Fruit fly (Drosophila melanogaster) whole organism, embryonic: Measurements from ENCODE around the gene CG13313.

ENCODE experiments used
- Blimp-1 ChIP-seq: fragments of 200-800 bp; sonication (Bioruptor generic); optimal IDR thresholded peaks from 3 replicates; lab custom pipeline; 2018; ENCODE audit warnings: missing biosample characterization, missing genetic modification characterization, mild to moderate bottlenecking, moderate library complexity, missing genetic modification reagents
- CG10543 ChIP-seq: fragments of 200-800 bp; sonication (Bioruptor generic); optimal IDR thresholded peaks from 3 replicates; lab custom pipeline; 2017; ENCODE audit warnings: missing biosample characterization, mild to moderate bottlenecking, missing genetic modification characterization, moderate library complexity
- CG11560 ChIP-seq: fragments of 200-800 bp; sonication (Bioruptor generic); IDR thresholded peaks from 3 replicates; pipeline ENCODE4 v1.3.6; 2022; ENCODE audit warnings: missing biosample characterization, missing genetic modification characterization
- CG13296 ChIP-seq: fragments of 200-800 bp; sonication (Bioruptor generic); optimal IDR thresholded peaks from 3 replicates; lab custom pipeline; 2018; ENCODE audit warnings: missing biosample characterization, mild to moderate bottlenecking, missing genetic modification characterization
- CG14710 ChIP-seq: fragments of 200-800 bp; sonication (Bioruptor generic); optimal IDR thresholded peaks from 3 replicates; lab custom pipeline; 2019; ENCODE audit warnings: missing biosample characterization, mild to moderate bottlenecking, missing genetic modification characterization, moderate library complexity
- CG2116 ChIP-seq: fragments of 200-800 bp; sonication (Bioruptor generic); optimal IDR thresholded peaks from 3 replicates; lab custom pipeline; 2018; ENCODE audit warnings: missing biosample characterization, mild to moderate bottlenecking, missing genetic modification characterization
- CG6791 ChIP-seq: fragments of 200-800 bp; sonication (Bioruptor generic); IDR thresholded peaks from 3 replicates; pipeline ENCODE4 v1.3.6; 2022; ENCODE audit warnings: missing biosample characterization, missing genetic modification characterization; ENCODE audit not compliant: partially characterized antibody
- CG6854 ChIP-seq: fragments of 200-800 bp; sonication (Bioruptor generic); optimal IDR thresholded peaks from 3 replicates; lab custom pipeline; 2017; ENCODE audit warnings: missing biosample characterization, mild to moderate bottlenecking, missing genetic modification characterization
- CG7963 ChIP-seq: fragments of 200-800 bp; sonication (Bioruptor generic); IDR thresholded peaks from 3 replicates; pipeline ENCODE4 v1.3.6; 2022; ENCODE audit warnings: missing biosample characterization, missing genetic modification characterization; ENCODE audit not compliant: partially characterized antibody
- CG8089 ChIP-seq: fragments of 200-800 bp; sonication (Bioruptor generic); optimal IDR thresholded peaks from 3 replicates; lab custom pipeline; 2016; ENCODE audit warnings: missing biosample characterization, missing genetic modification characterization
- CG8478 ChIP-seq: fragments of >200 bp; optimal IDR thresholded peaks from 2 replicates; lab custom pipeline; 2018
- CG9727 ChIP-seq: fragments of 200-800 bp; sonication (Bioruptor generic); optimal IDR thresholded peaks from 3 replicates; lab custom pipeline; 2017; ENCODE audit warnings: missing biosample characterization, mild to moderate bottlenecking, missing genetic modification characterization
- CG9797 ChIP-seq: fragments of 200-800 bp; sonication (Bioruptor generic); optimal IDR thresholded peaks from 3 replicates; lab custom pipeline; 2018; ENCODE audit warnings: missing biosample characterization, mild to moderate bottlenecking, missing genetic modification characterization
- Dbx ChIP-seq: fragments of 200-800 bp; sonication (Bioruptor generic); IDR thresholded peaks from 3 replicates; pipeline ENCODE4 v1.3.6; 2022; ENCODE audit warnings: missing biosample characterization, missing genetic modification characterization
- Deaf1 ChIP-seq: fragments of 200-800 bp; optimal IDR thresholded peaks from 3 replicates; lab custom pipeline; 2019; ENCODE audit warnings: missing biosample characterization, mild to moderate bottlenecking, missing genetic modification characterization, moderate library complexity
- Dek ChIP-seq: fragments of 200-800 bp; sonication (Bioruptor generic); optimal IDR thresholded peaks from 3 replicates; lab custom pipeline; 2019; ENCODE audit warnings: missing biosample characterization, mild to moderate bottlenecking, missing genetic modification characterization, moderate library complexity
- Dp ChIP-seq: fragments of 200-800 bp; sonication (Bioruptor generic); optimal IDR thresholded peaks from 2 replicates; lab custom pipeline; 2018; ENCODE audit warnings: missing biosample characterization, mild to moderate bottlenecking, missing genetic modification characterization, moderate library complexity
- E2f1 ChIP-seq: fragments of 200-800 bp; sonication (Bioruptor generic); IDR thresholded peaks from 2 replicates; pipeline ENCODE4 v1.3.6; 2022; ENCODE audit warnings: missing biosample characterization, missing genetic modification characterization
- Eip74EF ChIP-seq, 2 experiments: fragments of 200-800 bp in 1 of 2; fragments of >200 bp in 1 of 2; sonication (Bioruptor generic) in 1 of 2; optimal IDR thresholded peaks; 2 replicates each; lab custom pipeline; 2017 to 2019; ENCODE audit warnings: missing biosample characterization in 2 of 2, missing genetic modification characterization in 2 of 2, mild to moderate bottlenecking in 1 of 2, moderate library complexity in 1 of 2
- HmgD ChIP-seq: fragments of 200-800 bp; sonication (Bioruptor generic); optimal IDR thresholded peaks from 3 replicates; lab custom pipeline; 2016; ENCODE audit warnings: missing biosample characterization, missing genetic modification characterization
- Hr39 ChIP-seq: fragments of >200 bp; optimal IDR thresholded peaks from 2 replicates; lab custom pipeline; 2017
- Lhr ChIP-seq: fragments of 200-800 bp; sonication (Bioruptor generic); optimal IDR thresholded peaks from 3 replicates; lab custom pipeline; 2017; ENCODE audit warnings: mild to moderate bottlenecking, missing biosample characterization, missing genetic modification reagents, missing genetic modification characterization
- Lim3 ChIP-seq: fragments of 200-800 bp; sonication (Bioruptor generic); IDR thresholded peaks from 2 replicates; pipeline ENCODE4 v1.3.6; 2022; ENCODE audit warnings: missing biosample characterization, missing genetic modification characterization
- MESR4 ChIP-seq: fragments of 200-800 bp; sonication (Bioruptor generic); optimal IDR thresholded peaks from 2 replicates; lab custom pipeline; 2018; ENCODE audit warnings: missing biosample characterization, mild to moderate bottlenecking, missing genetic modification characterization, moderate library complexity
- NFAT ChIP-seq: fragments of 200-800 bp; sonication (Bioruptor generic); IDR thresholded peaks from 2 replicates; pipeline ENCODE4 v1.3.6; 2022; ENCODE audit warnings: missing biosample characterization, missing genetic modification characterization
- Nf-YC ChIP-seq: fragments of 200-800 bp; optimal IDR thresholded peaks from 3 replicates; lab custom pipeline; 2019; ENCODE audit warnings: missing biosample characterization, mild to moderate bottlenecking, missing genetic modification characterization, moderate library complexity
- NfI ChIP-seq: fragments of 200-800 bp; sonication (Bioruptor generic); optimal IDR thresholded peaks from 3 replicates; lab custom pipeline; 2018; ENCODE audit warnings: missing biosample characterization, mild to moderate bottlenecking, missing genetic modification characterization, moderate library complexity
- YL-1 ChIP-seq: fragments of 200-800 bp; sonication (Bioruptor generic); optimal IDR thresholded peaks from 3 replicates; lab custom pipeline; 2017; ENCODE audit warnings: missing biosample characterization, mild to moderate bottlenecking, missing genetic modification characterization
- ab ChIP-seq: fragments of 200-800 bp; sonication (Bioruptor generic); optimal IDR thresholded peaks from 2 replicates; lab custom pipeline; 2016; ENCODE audit warnings: missing biosample characterization, missing genetic modification characterization
- abd-A ChIP-seq: fragments of 200-800 bp; sonication (Bioruptor generic); optimal IDR thresholded peaks from 3 replicates; lab custom pipeline; 2019; ENCODE audit warnings: missing biosample characterization, mild to moderate bottlenecking, missing genetic modification characterization, moderate library complexity
- ara ChIP-seq: fragments of 200-800 bp; sonication (Bioruptor generic); IDR thresholded peaks from 2 replicates; pipeline ENCODE4 v1.3.6; 2022; ENCODE audit warnings: missing biosample characterization, missing genetic modification characterization
- bab2 ChIP-seq: fragments of 200-800 bp; sonication (Bioruptor generic); optimal IDR thresholded peaks from 2 replicates; lab custom pipeline; 2016; ENCODE audit warnings: missing biosample characterization, missing genetic modification characterization
- fd3F ChIP-seq: fragments of 200-800 bp; sonication (Bioruptor generic); optimal IDR thresholded peaks from 2 replicates; lab custom pipeline; 2018; ENCODE audit warnings: missing biosample characterization, mild to moderate bottlenecking, missing genetic modification characterization, moderate library complexity
- fru ChIP-seq: fragments of >200 bp; optimal IDR thresholded peaks from 2 replicates; lab custom pipeline; 2017
- ftz-f1 ChIP-seq: fragments of 200-800 bp; sonication (Bioruptor generic); optimal IDR thresholded peaks from 2 replicates; lab custom pipeline; 2016; ENCODE audit warnings: missing biosample characterization, missing genetic modification characterization
- gsb ChIP-seq: fragments of 200-800 bp; sonication (Bioruptor generic); IDR thresholded peaks from 2 replicates; pipeline ENCODE4 v1.3.6; 2022; ENCODE audit warnings: missing biosample characterization, missing genetic modification characterization
- gsb-n ChIP-seq: fragments of 200-800 bp; sonication (Bioruptor generic); optimal IDR thresholded peaks from 3 replicates; lab custom pipeline; 2018; ENCODE audit warnings: missing biosample characterization, mild to moderate bottlenecking, missing genetic modification characterization
- kah ChIP-seq: fragments of 200-800 bp; sonication (Bioruptor generic); optimal IDR thresholded peaks from 2 replicates; lab custom pipeline; 2018; ENCODE audit warnings: missing biosample characterization, mild to moderate bottlenecking, missing genetic modification characterization
- lilli ChIP-seq: fragments of 200-800 bp; sonication (Bioruptor generic); optimal IDR thresholded peaks from 3 replicates; lab custom pipeline; 2016; ENCODE audit warnings: missing biosample characterization, missing genetic modification characterization
- lola ChIP-seq, 3 experiments: fragments of >200 bp in 2 of 3; fragments of 200-800 bp in 1 of 3; sonication (Bioruptor generic) in 1 of 3; optimal IDR thresholded peaks; 2 replicates each; lab custom pipeline; 2017 to 2019; ENCODE audit warnings: missing biosample characterization in 3 of 3, missing genetic modification characterization in 3 of 3, mild to moderate bottlenecking in 1 of 3, moderate library complexity in 1 of 3
- onecut ChIP-seq: fragments of 200-800 bp; sonication (Bioruptor generic); IDR thresholded peaks from 2 replicates; pipeline ENCODE4 v1.3.6; 2022; ENCODE audit warnings: missing biosample characterization, missing genetic modification characterization
- pum ChIP-seq: fragments of 200-800 bp; sonication (Bioruptor generic); optimal IDR thresholded peaks from 2 replicates; lab custom pipeline; 2016; ENCODE audit warnings: missing biosample characterization, missing genetic modification characterization
- salm ChIP-seq: fragments of 200-800 bp; sonication (Bioruptor generic); optimal IDR thresholded peaks from 2 replicates; lab custom pipeline; 2018; ENCODE audit warnings: missing biosample characterization, mild to moderate bottlenecking, missing genetic modification characterization
- sisA ChIP-seq: fragments of 200-800 bp; sonication (Bioruptor generic); IDR thresholded peaks from 2 replicates; pipeline ENCODE4 v1.3.6; 2022; ENCODE audit warnings: missing biosample characterization, missing genetic modification characterization
- sna ChIP-seq: fragments of 200-800 bp; sonication (Bioruptor generic); IDR thresholded peaks from 2 replicates; pipeline ENCODE4 v1.3.6; 2022; ENCODE audit warnings: missing biosample characterization, missing genetic modification characterization; ENCODE audit not compliant: partially characterized antibody
- sob ChIP-seq: fragments of 200-800 bp; sonication (Bioruptor generic); IDR thresholded peaks from 2 replicates; pipeline ENCODE4 v1.3.6; 2022; ENCODE audit warnings: missing biosample characterization, missing genetic modification characterization
- sqz ChIP-seq: fragments of 200-800 bp; sonication (Bioruptor generic); optimal IDR thresholded peaks from 3 replicates; lab custom pipeline; 2018; ENCODE audit warnings: missing biosample characterization, mild to moderate bottlenecking, missing genetic modification characterization
- trem ChIP-seq: fragments of 200-800 bp; optimal IDR thresholded peaks from 3 replicates; lab custom pipeline; 2019; ENCODE audit warnings: missing biosample characterization, mild to moderate bottlenecking, missing genetic modification characterization, moderate library complexity
- twi ChIP-seq: fragments of 200-800 bp; optimal IDR thresholded peaks from 2 replicates; lab custom pipeline; 2019; ENCODE audit warnings: missing biosample characterization, mild to moderate bottlenecking, missing genetic modification characterization, moderate library complexity
- unc-4 ChIP-seq: fragments of 200-800 bp; sonication (Bioruptor generic); IDR thresholded peaks from 2 replicates; pipeline ENCODE4 v1.3.6; 2022; ENCODE audit warnings: missing biosample characterization, missing genetic modification characterization; ENCODE audit not compliant: partially characterized antibody

The CG13313 gene

dm6 chr3L:8997686-8998239, 39.1 kb downstream of the CG13313 start, which contains the start of the genes smg and CG5087 (continued):
- TF ChIP-seq Blimp-1 (GFP tag; lab: Kevin White, UChicago) (no peak), twi (tag; lab: Kevin White, UChicago) (no peak), onecut (GFP tag; lab: Robert Waterston, UW) (peak; percentile 63), ara (no peak), CG2116 (GFP tag; lab: Kevin White, UChicago) (peak; percentile 97), pum (peak; percentile 2), Hr39 (lab: Kevin White, UChicago) (no peak), kah (no peak), fd3F (GFP tag; lab: Kevin White, UChicago) (no peak), CG14710 (peak; percentile 83), HmgD (GFP tag; lab: Kevin White, UChicago) (peak; percentile 88), CG10543 (peak; percentile 48), ab (GFP tag; lab: Kevin White, UChicago) (no peak), Lim3 (GFP tag; lab: Robert Waterston, UW) (no peak), fru (lab: Kevin White, UChicago) (no peak), CG11560 (tag; lab: Robert Waterston, UW) (peak; percentile 100), salm (tag; lab: Kevin White, UChicago) (peak; percentile 6), CG6854 (GFP tag; lab: Kevin White, UChicago) (peak; percentile 40), CG8089 (GFP tag; lab: Kevin White, UChicago) (peak; percentile 49), CG13296 (GFP tag; lab: Kevin White, UChicago) (peak; percentile 48), Lhr (GFP tag; lab: Kevin White, UChicago) (peak; percentile 97), trem (peak; percentile 86), Dek (tag; lab: Kevin White, UChicago) (peak; percentile 59), CG7963 (peak; percentile 42; the same call in 2 of the 3 replicates), Dp (GFP tag; lab: Kevin White, UChicago) (peak; percentile 56), NfI (peak; percentile 14), lilli (GFP tag; lab: Kevin White, UChicago) (peak; percentile 54), Nf-YC (peak; percentile 58), ftz-f1 (GFP tag; lab: Kevin White, UChicago) (peak; percentile 77), sna (GFP tag; lab: Robert Waterston, UW) (peak; percentile 56), CG8478 (lab: Kevin White, UChicago) (peak; percentile 35), gsb (GFP tag; lab: Robert Waterston, UW) (no peak), NFAT (GFP tag; lab: Robert Waterston, UW) (peak; percentile 71), lola (GFP tag; optimal IDR thresholded peaks at IDR 0.05; lab: Kevin White, UChicago) (no peak), Deaf1 (tag; lab: Kevin White, UChicago) (peak; percentile 10), abd-A (tag; lab: Kevin White, UChicago) (peak; percentile 96), E2f1 (peak; percentile 14; the same call in 1 of the 2 replicates), CG9727 (GFP tag; lab: Kevin White, UChicago) (peak; percentile 40), Dbx (GFP tag; lab: Robert Waterston, UW) (peak; percentile 69), CG6791 (GFP tag; lab: Robert Waterston, UW) (peak; percentile 85), MESR4 (GFP tag; lab: Kevin White, UChicago) (peak; percentile 91), sqz (GFP tag; lab: Kevin White, UChicago) (no peak), CG9797 (peak; percentile 97), bab2 (peak; percentile 14), sob (GFP tag; lab: Robert Waterston, UW) (peak; percentile 70), Eip74EF (GFP tag; optimal IDR thresholded peaks at IDR 0.05; lab: Kevin White, UChicago) (peak in 1 of 2 experiments; percentile 50), YL-1 (peak; percentile 78), sisA (GFP tag; lab: Robert Waterston, UW) (0 out of 2 replicates have a peak, but pooled peaks have one; percentile 23), unc-4 (GFP tag; lab: Robert Waterston, UW) (peak; percentile 67), gsb-n (tag; lab: Kevin White, UChicago) (peak; percentile 39)
